Fruit fly (Drosophila melanogaster) whole organism, wandering third instar larva: ENCODE measurements around the gene SmydA-2.

Source experiments
- Abd-B ChIP-seq: fragments of >200 bp; optimal IDR thresholded peaks from 2 replicates; lab custom pipeline; 2017; ENCODE audit warnings: missing biosample characterization, missing genetic modification characterization
- CrebA ChIP-seq: fragments of 200-800 bp; sonication (Bioruptor generic); optimal IDR thresholded peaks from 2 replicates; lab custom pipeline; 2016; ENCODE audit warnings: missing biosample characterization, mild to moderate bottlenecking, missing genetic modification characterization, borderline replicate concordance
- Dfd ChIP-seq: fragments of >200 bp; optimal IDR thresholded peaks from 2 replicates; lab custom pipeline; 2017; ENCODE audit warnings: missing biosample characterization, missing genetic modification characterization
- Dif ChIP-seq: fragments of 200-275, 200-300 bp; sonication (Bioruptor generic); optimal IDR thresholded peaks from 2 replicates; lab custom pipeline; 2018; ENCODE audit warnings: missing biosample characterization, missing genetic modification characterization; ENCODE audit not compliant: partially characterized antibody
- HLH106 ChIP-seq: fragments of 200-800 bp; optimal IDR thresholded peaks from 3 replicates; lab custom pipeline; 2019; ENCODE audit warnings: missing biosample characterization, mild to moderate bottlenecking, missing genetic modification characterization, moderate library complexity
- Hnf4 ChIP-seq: fragments of 200-800 bp; sonication (Bioruptor generic); optimal IDR thresholded peaks from 2 replicates; lab custom pipeline; 2016; ENCODE audit warnings: missing biosample characterization, mild to moderate bottlenecking, missing genetic modification characterization
- Hr78 ChIP-seq: fragments of >200 bp; optimal IDR thresholded peaks from 2 replicates; lab custom pipeline; 2017; ENCODE audit warnings: missing biosample characterization, missing genetic modification characterization
- Jra ChIP-seq: sonication (Bioruptor generic); optimal IDR thresholded peaks from 2 replicates; lab custom pipeline; 2016; ENCODE audit warnings: missing biosample characterization, missing genetic modification characterization
- Mio ChIP-seq: sonication (Bioruptor generic); optimal IDR thresholded peaks from 2 replicates; lab custom pipeline; 2016; ENCODE audit warnings: missing biosample characterization, missing genetic modification characterization
- Myc ChIP-seq: fragments of >200 bp; optimal IDR thresholded peaks from 2 replicates; lab custom pipeline; 2017
- N ChIP-seq: fragments of >200 bp; optimal IDR thresholded peaks from 2 replicates; lab custom pipeline; 2018; ENCODE audit warnings: missing biosample characterization, missing external identifiers, missing genetic modification characterization
- Rel ChIP-seq, 2 experiments: fragments of 200-800 bp; sonication (Bioruptor generic) in 1 of 2; optimal IDR thresholded peaks; 2 replicates in 1 of 2; 3 replicates in 1 of 2; lab custom pipeline; 2016 to 2019; ENCODE audit warnings: mild to moderate bottlenecking in 2 of 2, missing biosample characterization in 2 of 2, missing genetic modification characterization in 2 of 2, moderate library complexity in 1 of 2
- Sp1 ChIP-seq: fragments of 200-800 bp; sonication (Bioruptor generic); optimal IDR thresholded peaks from 3 replicates; lab custom pipeline; 2019; ENCODE audit warnings: missing biosample characterization, mild to moderate bottlenecking, missing genetic modification characterization, moderate library complexity
- Vsx2 ChIP-seq: fragments of 200-300, 225-300 bp; sonication (Bioruptor generic); optimal IDR thresholded peaks from 2 replicates; lab custom pipeline; 2018; ENCODE audit warnings: missing biosample characterization, missing genetic modification characterization; ENCODE audit not compliant: partially characterized antibody
- br ChIP-seq: fragments of 200-800 bp; sonication (Bioruptor generic); optimal IDR thresholded peaks from 2 replicates; lab custom pipeline; 2016; ENCODE audit warnings: missing biosample characterization, missing genetic modification characterization
- brk ChIP-seq: fragments of 200-800 bp; sonication (Bioruptor generic); optimal IDR thresholded peaks from 2 replicates; lab custom pipeline; 2016; ENCODE audit warnings: missing biosample characterization, mild to moderate bottlenecking, missing genetic modification characterization
- dl ChIP-seq, 2 experiments: fragments of 175-275, 200-275 bp in 1 of 2; fragments of 200-275 bp in 1 of 2; sonication (Bioruptor generic); optimal IDR thresholded peaks; lab custom pipeline; 2018; ENCODE audit warnings: mild to moderate bottlenecking in 2 of 2, missing biosample characterization in 2 of 2, missing genetic modification characterization in 2 of 2, moderate library complexity in 2 of 2; ENCODE audit not compliant: partially characterized antibody in 2 of 2, insufficient read depth in 1 of 2
- dmrt93B ChIP-seq: fragments of 200-800 bp; sonication (Bioruptor generic); optimal IDR thresholded peaks from 2 replicates; lab custom pipeline; 2018; ENCODE audit warnings: missing biosample characterization, mild to moderate bottlenecking, missing genetic modification characterization
- dsf ChIP-seq: sonication (Bioruptor generic); optimal IDR thresholded peaks from 2 replicates; lab custom pipeline; 2016; ENCODE audit warnings: missing biosample characterization, missing genetic modification characterization, borderline replicate concordance
- ey ChIP-seq: fragments of 200-800 bp; sonication (Bioruptor generic); optimal IDR thresholded peaks from 2 replicates; lab custom pipeline; 2016; ENCODE audit warnings: missing biosample characterization, missing genetic modification characterization
- foxo ChIP-seq, 2 experiments: fragments of 200-800 bp; sonication (Bioruptor generic); optimal IDR thresholded peaks; 2 replicates in 1 of 2; 3 replicates in 1 of 2; lab custom pipeline; 2016 to 2017; ENCODE audit warnings: missing biosample characterization in 2 of 2, missing genetic modification characterization in 2 of 2
- fru ChIP-seq: fragments of 200-800 bp; sonication (Bioruptor generic); optimal IDR thresholded peaks from 3 replicates; lab custom pipeline; 2016; ENCODE audit warnings: missing biosample characterization, mild to moderate bottlenecking, missing genetic modification characterization
- h ChIP-seq: fragments of 200-800 bp; sonication (Bioruptor generic); optimal IDR thresholded peaks from 3 replicates; lab custom pipeline; 2016; ENCODE audit warnings: missing biosample characterization, mild to moderate bottlenecking, missing genetic modification characterization
- lola ChIP-seq: fragments of >200 bp; optimal IDR thresholded peaks from 2 replicates; lab custom pipeline; 2017; ENCODE audit warnings: missing biosample characterization, missing genetic modification characterization
- pan ChIP-seq: fragments of >200 bp; optimal IDR thresholded peaks from 2 replicates; lab custom pipeline; 2017
- psq ChIP-seq: fragments of 200-800 bp; sonication (Bioruptor generic); optimal IDR thresholded peaks from 3 replicates; lab custom pipeline; 2017; ENCODE audit warnings: missing biosample characterization, mild to moderate bottlenecking, missing genetic modification characterization, moderate library complexity
- rgr ChIP-seq: fragments of 200-800 bp; sonication (Bioruptor generic); optimal IDR thresholded peaks from 3 replicates; lab custom pipeline; 2016; ENCODE audit warnings: missing biosample characterization, mild to moderate bottlenecking, missing genetic modification characterization
- sage ChIP-seq: fragments of 200-800 bp; sonication (Bioruptor generic); optimal IDR thresholded peaks from 2 replicates; lab custom pipeline; 2016; ENCODE audit warnings: missing biosample characterization, mild to moderate bottlenecking, missing genetic modification characterization
- tai ChIP-seq: sonication (Bioruptor generic); optimal IDR thresholded peaks from 2 replicates; lab custom pipeline; 2016; ENCODE audit warnings: missing biosample characterization, missing genetic modification characterization
- usp ChIP-seq: fragments of >200 bp; optimal IDR thresholded peaks from 2 replicates; lab custom pipeline; 2017; ENCODE audit warnings: missing biosample characterization, missing genetic modification characterization
- woc ChIP-seq: sonication (Bioruptor generic); optimal IDR thresholded peaks from 2 replicates; lab custom pipeline; 2016; ENCODE audit warnings: missing biosample characterization, mild to moderate bottlenecking, missing genetic modification characterization

Gene SmydA-2

dm6 chr3L:19015454-19016054 is 12.5 kb upstream of the SmydA-2 start:
- TF ChIP-seq Rel (GFP tag; optimal IDR thresholded peaks at IDR 0.05; lab: Kevin White, UChicago) (no peak), Rel (tag; optimal IDR thresholded peaks at IDR 0.05; lab: Kevin White, UChicago) (peak; percentile 82), sage (GFP tag; lab: Kevin White, UChicago) (no peak), h (GFP tag; lab: Kevin White, UChicago) (peak; percentile 70), foxo (GFP tag; optimal IDR thresholded peaks at IDR 0.05; lab: Kevin White, UChicago) (no peak), Hr78 (GFP tag; lab: Kevin White, UChicago) (no peak), CrebA (peak; percentile 71), tai (GFP tag; lab: Kevin White, UChicago) (no peak), Abd-B (GFP tag; lab: Kevin White, UChicago) (no peak), br (GFP tag; lab: Kevin White, UChicago) (peak; percentile 14), brk (GFP tag; lab: Kevin White, UChicago) (no peak), dsf (GFP tag; lab: Kevin White, UChicago) (no peak), Jra (GFP tag; lab: Kevin White, UChicago) (no peak), Sp1 (peak; percentile 58), HLH106 (tag; lab: Kevin White, UChicago) (peak; percentile 16)

DNA sequence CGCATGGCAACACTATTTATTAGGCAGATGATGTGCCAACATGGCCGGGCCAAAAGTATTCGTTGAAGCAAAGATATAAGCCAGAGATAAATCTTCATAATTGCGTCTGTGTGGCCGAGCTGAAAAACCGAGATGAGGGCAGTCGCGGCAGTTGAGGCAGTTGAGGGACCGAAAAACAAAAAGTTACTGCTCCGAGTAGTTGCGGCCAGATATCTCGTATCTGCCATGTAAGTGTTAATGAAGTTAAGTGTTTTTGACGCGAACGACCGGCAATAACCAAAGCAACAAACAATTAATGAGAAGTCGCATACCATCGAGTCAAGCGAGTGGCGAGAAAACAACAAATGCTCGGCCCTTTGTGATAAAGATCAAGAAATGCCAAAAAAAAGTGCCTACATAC is 11.8 kb upstream of the SmydA-2 start:
- TF ChIP-seq N (GFP tag; lab: Kevin White, UChicago) (no peak), fru (GFP tag; lab: Kevin White, UChicago) (no peak), HLH106 (tag; lab: Kevin White, UChicago) (no peak), tai (GFP tag; lab: Kevin White, UChicago) (no peak)
- TF ChIP-seq, all 38 proteins: peak for 0

- TF ChIP-seq rgr (GFP tag; lab: Kevin White, UChicago) (no peak), usp (GFP tag; lab: Kevin White, UChicago) (no peak), Dif (GFP tag; lab: Kevin White, UChicago) (no peak)
Observed at dm6 chr3L:19014090-19014489, 11.0 kb upstream of the SmydA-2 start.

dm6 chr3L:19013086-19013752 is 10.2 kb upstream of the SmydA-2 start:
- TF ChIP-seq brk (GFP tag; lab: Kevin White, UChicago) (no peak), Vsx2 (GFP tag; lab: Kevin White, UChicago) (no peak), Mio (GFP tag; lab: Kevin White, UChicago) (no peak), woc (GFP tag; lab: Kevin White, UChicago) (no peak), Dfd (GFP tag; lab: Kevin White, UChicago) (no peak), ey (no peak), Myc (lab: Kevin White, UChicago) (no peak), Dif (GFP tag; lab: Kevin White, UChicago) (no peak), sage (GFP tag; lab: Kevin White, UChicago) (no peak), psq (no peak), Rel (GFP tag; optimal IDR thresholded peaks at IDR 0.05; lab: Kevin White, UChicago) (no peak), Rel (tag; optimal IDR thresholded peaks at IDR 0.05; lab: Kevin White, UChicago) (no peak)
- TF ChIP-seq, all 38 proteins: peak for 0

- TF ChIP-seq dl (GFP tag; optimal IDR thresholded peaks at IDR 0.05; lab: Kevin White, UChicago; ENCODE audit: insufficient read depth in 1 of 2, partially characterized antibody in 2 of 2) (no peak), psq (peak; percentile 9), lola (GFP tag; lab: Kevin White, UChicago) (no peak), Sp1 (no peak), usp (GFP tag; lab: Kevin White, UChicago) (no peak), foxo (GFP tag; optimal IDR thresholded peaks at IDR 0.05; lab: Kevin White, UChicago) (peak in 1 of 2 experiments; percentile 2), pan (lab: Kevin White, UChicago) (no peak), Rel (GFP tag; optimal IDR thresholded peaks at IDR 0.05; lab: Kevin White, UChicago) (no peak), Rel (tag; optimal IDR thresholded peaks at IDR 0.05; lab: Kevin White, UChicago) (no peak), dmrt93B (no peak), ey (peak; percentile 17), Mio (GFP tag; lab: Kevin White, UChicago) (no peak), Dfd (GFP tag; lab: Kevin White, UChicago) (no peak), tai (GFP tag; lab: Kevin White, UChicago) (no peak), Hr78 (GFP tag; lab: Kevin White, UChicago) (no peak), sage (GFP tag; lab: Kevin White, UChicago) (no peak), Vsx2 (GFP tag; lab: Kevin White, UChicago) (no peak), Abd-B (GFP tag; lab: Kevin White, UChicago) (no peak), N (GFP tag; lab: Kevin White, UChicago) (no peak), CrebA (no peak), Hnf4 (no peak), fru (GFP tag; lab: Kevin White, UChicago) (peak; percentile 5)
- TF ChIP-seq, all 38 proteins: peak for 4
Observed at dm6 chr3L:19011174-19011573, 8.1 kb upstream of the SmydA-2 start.
